In the genomic region with DNA sequence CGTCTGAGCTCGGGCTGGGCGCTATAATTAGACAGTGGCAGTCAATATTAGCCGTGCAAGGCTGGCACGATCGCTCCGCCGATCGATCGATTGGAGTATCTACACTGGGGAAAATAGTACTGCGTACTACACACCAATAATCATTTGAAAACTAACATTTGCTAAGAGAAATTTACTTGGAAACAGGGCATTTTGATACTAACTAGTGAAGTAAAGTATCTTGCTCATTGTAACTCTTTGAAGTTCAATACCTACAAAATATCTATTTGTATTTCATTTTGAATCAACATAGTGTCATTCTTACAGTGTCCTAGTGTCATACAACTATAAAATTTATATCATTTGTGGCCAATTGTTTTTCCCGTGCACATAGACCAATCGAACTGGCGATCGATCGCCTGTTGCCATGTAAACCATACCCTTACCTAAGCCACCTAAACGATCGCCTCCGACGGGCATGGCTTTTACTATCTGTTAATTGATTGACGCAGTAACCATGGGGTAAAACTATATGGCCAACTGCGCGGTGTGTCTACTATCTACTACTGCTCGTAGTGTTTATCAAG, we compare ENCODE assay signal across 1 fruit fly cellular context.
TF ChIP-seq lines count a peak whose summit lies in the region.

No protein-coding gene starts in this region.

TF ChIP-seq in whole organism, embryonic, 481 proteins besides CTCF, POLR2A, EP300 and RAD21 (continued from another document and continues in another):
- TF ChIP-seq CG10321 (GFP tag; IDR thresholded peaks at IDR 0.05; lab: Robert Waterston, UW) (no peak), hkb (optimal IDR thresholded peaks at IDR 0.05; lab: Kevin White, UChicago) (no peak), hkb (GFP tag; IDR thresholded peaks at IDR 0.05; lab: Robert Waterston, UW) (peak; percentile 82), Mad (GFP tag; optimal IDR thresholded peaks at IDR 0.05; lab: Kevin White, UChicago) (peak; percentile 58), nerfin-1 (tag; optimal IDR thresholded peaks at IDR 0.05; lab: Kevin White, UChicago) (peak; percentile 36), CG32767 (GFP tag; IDR thresholded peaks at IDR 0.05; lab: Robert Waterston, UW) (peak; percentile 71; the same call in 1 of the 2 replicates), CG10267 (tag; optimal IDR thresholded peaks at IDR 0.05; lab: Kevin White, UChicago) (peak; percentile 75), ara (GFP tag; IDR thresholded peaks at IDR 0.05; lab: Robert Waterston, UW) (no peak; the same call in 1 of the 2 replicates), z (GFP tag; IDR thresholded peaks at IDR 0.05; lab: Robert Waterston, UW) (no peak), Myb (GFP tag; optimal IDR thresholded peaks at IDR 0.05; lab: Kevin White, UChicago) (peak; percentile 72), Bteb2 (GFP tag; optimal IDR thresholded peaks at IDR 0.05; lab: Kevin White, UChicago) (peak; percentile 78), otp (GFP tag; IDR thresholded peaks at IDR 0.05; lab: Robert Waterston, UW) (peak; percentile 76; the same call in 2 of the 3 replicates), Sry-δ (GFP tag; optimal IDR thresholded peaks at IDR 0.05; lab: Kevin White, UChicago) (peak; percentile 46), Bgb (GFP tag; IDR thresholded peaks at IDR 0.05; lab: Robert Waterston, UW; ENCODE audit: partially characterized antibody) (no peak), CG15011 (GFP tag; optimal IDR thresholded peaks at IDR 0.05; lab: Kevin White, UChicago) (peak; percentile 68), CG8290 (GFP tag; optimal IDR thresholded peaks at IDR 0.05; lab: Kevin White, UChicago) (peak; percentile 26), CG8290 (tag; optimal IDR thresholded peaks at IDR 0.05; lab: Kevin White, UChicago) (peak in 1 of 2 experiments; percentile 80), Hr3 (GFP tag; optimal IDR thresholded peaks at IDR 0.05; lab: Kevin White, UChicago) (peak; percentile 82), jing (GFP tag; optimal IDR thresholded peaks at IDR 0.05; lab: Kevin White, UChicago) (peak; percentile 73), ro (GFP tag; IDR thresholded peaks at IDR 0.05; lab: Robert Waterston, UW) (peak; percentile 50; the same call in 1 of the 2 replicates), CG31224 (GFP tag; IDR thresholded peaks at IDR 0.05; lab: Robert Waterston, UW) (peak; percentile 67), Adf1 (GFP tag; IDR thresholded peaks at IDR 0.05; lab: Robert Waterston, UW) (peak; percentile 56; the same call in 1 of the 2 replicates), jigr1 (GFP tag; IDR thresholded peaks at IDR 0.05; lab: Robert Waterston, UW) (peak; percentile 74; the same call in 1 of the 3 replicates), ATbp (GFP tag; optimal IDR thresholded peaks at IDR 0.05; lab: Kevin White, UChicago) (peak; percentile 53), wek (GFP tag; optimal IDR thresholded peaks at IDR 0.05; lab: Kevin White, UChicago) (no peak), yki (optimal IDR thresholded peaks at IDR 0.05; lab: Kevin White, UChicago) (no peak), CG2202 (tag; optimal IDR thresholded peaks at IDR 0.05; lab: Kevin White, UChicago) (peak; percentile 37), disco-r (GFP tag; optimal IDR thresholded peaks at IDR 0.05; lab: Kevin White, UChicago) (peak; percentile 29), insv (GFP tag; optimal IDR thresholded peaks at IDR 0.05; lab: Kevin White, UChicago) (no peak), Dll (GFP tag; IDR thresholded peaks at IDR 0.05; lab: Robert Waterston, UW; ENCODE audit: partially characterized antibody) (no peak), Gug (GFP tag; IDR thresholded peaks at IDR 0.05; lab: Robert Waterston, UW) (peak; percentile 64; the same call in 2 of the 4 replicates), oc (tag; optimal IDR thresholded peaks at IDR 0.05; lab: Kevin White, UChicago) (no peak), CG18619 (GFP tag; optimal IDR thresholded peaks at IDR 0.05; lab: Kevin White, UChicago) (peak; percentile 80), zfh2 (GFP tag; optimal IDR thresholded peaks at IDR 0.05; lab: Kevin White, UChicago) (peak; percentile 70), Awh (GFP tag; IDR thresholded peaks at IDR 0.05; lab: Robert Waterston, UW) (no peak; the same call in 1 of the 2 replicates), CG17612 (GFP tag; IDR thresholded peaks at IDR 0.05; lab: Robert Waterston, UW) (no peak; the same call in 1 of the 2 replicates), br (optimal IDR thresholded peaks at IDR 0.05; lab: Kevin White, UChicago) (no peak), vnd (GFP tag; IDR thresholded peaks at IDR 0.05; lab: Robert Waterston, UW; ENCODE audit: partially characterized antibody) (no peak), CG6683 (GFP tag; optimal IDR thresholded peaks at IDR 0.05; lab: Kevin White, UChicago) (peak; percentile 55), Poxn (GFP tag; IDR thresholded peaks at IDR 0.05; lab: Robert Waterston, UW) (0 out of 2 replicates have a peak, but pooled peaks have one; percentile 39), gsb (GFP tag; IDR thresholded peaks at IDR 0.05; lab: Robert Waterston, UW) (peak; percentile 48; the same call in 1 of the 2 replicates), CG6254 (GFP tag; optimal IDR thresholded peaks at IDR 0.05; lab: Kevin White, UChicago) (peak; percentile 58), CG12219 (GFP tag; optimal IDR thresholded peaks at IDR 0.05; lab: Kevin White, UChicago) (peak; percentile 78), aop (GFP tag; IDR thresholded peaks at IDR 0.05; lab: Robert Waterston, UW) (no peak), unc-4 (GFP tag; IDR thresholded peaks at IDR 0.05; lab: Robert Waterston, UW; ENCODE audit: partially characterized antibody) (no peak), MBD-R2 (GFP tag; IDR thresholded peaks at IDR 0.05; lab: Robert Waterston, UW) (peak; percentile 55), CG4404 (GFP tag; IDR thresholded peaks at IDR 0.05; lab: Robert Waterston, UW) (peak; percentile 25; the same call in 1 of the 2 replicates), CG7372 (GFP tag; IDR thresholded peaks at IDR 0.05; lab: Robert Waterston, UW) (peak; percentile 52), trh (GFP tag; optimal IDR thresholded peaks at IDR 0.05; lab: Kevin White, UChicago) (peak; percentile 7), ci (GFP tag; IDR thresholded peaks at IDR 0.05; lab: Robert Waterston, UW) (peak; percentile 58), CG30431 (GFP tag; optimal IDR thresholded peaks at IDR 0.05; lab: Kevin White, UChicago) (peak; percentile 50), NC2β (GFP tag; optimal IDR thresholded peaks at IDR 0.05; lab: Kevin White, UChicago) (peak; percentile 58), CG1832 (GFP tag; optimal IDR thresholded peaks at IDR 0.05; lab: Kevin White, UChicago) (no peak), CG1603 (tag; optimal IDR thresholded peaks at IDR 0.05; lab: Kevin White, UChicago) (peak; percentile 83), CG6175 (GFP tag; IDR thresholded peaks at IDR 0.05; lab: Robert Waterston, UW) (no peak), dimm (GFP tag; IDR thresholded peaks at IDR 0.05; lab: Robert Waterston, UW) (peak; percentile 37; the same call in 1 of the 2 replicates), CG18476 (GFP tag; optimal IDR thresholded peaks at IDR 0.05; lab: Kevin White, UChicago) (peak; percentile 70), CG9727 (GFP tag; optimal IDR thresholded peaks at IDR 0.05; lab: Kevin White, UChicago) (peak; percentile 93), B-H2 (GFP tag; optimal IDR thresholded peaks at IDR 0.05; lab: Kevin White, UChicago) (no peak), CG14965 (GFP tag; optimal IDR thresholded peaks at IDR 0.05; lab: Kevin White, UChicago; ENCODE audit: borderline replicate concordance) (peak; percentile 34), CG1792 (GFP tag; optimal IDR thresholded peaks at IDR 0.05; lab: Kevin White, UChicago) (peak; percentile 59), Nf-YB (GFP tag; optimal IDR thresholded peaks at IDR 0.05; lab: Kevin White, UChicago) (peak; percentile 64), row (GFP tag; IDR thresholded peaks at IDR 0.05; lab: Robert Waterston, UW) (peak; percentile 95), Eip74EF (GFP tag; optimal IDR thresholded peaks at IDR 0.05; lab: Kevin White, UChicago) (peak in 1 of 2 experiments; percentile 62), CG10147 (GFP tag; optimal IDR thresholded peaks at IDR 0.05; lab: Kevin White, UChicago) (peak; percentile 62), CG4617 (GFP tag; optimal IDR thresholded peaks at IDR 0.05; lab: Kevin White, UChicago; ENCODE audit: borderline replicate concordance) (no peak), Optix (GFP tag; IDR thresholded peaks at IDR 0.05; lab: Robert Waterston, UW) (peak; percentile 49; the same call in 1 of the 3 replicates), ase (GFP tag; IDR thresholded peaks at IDR 0.05; lab: Robert Waterston, UW) (no peak), danr (GFP tag; IDR thresholded peaks at IDR 0.05; lab: Robert Waterston, UW) (peak; percentile 61), lmd (GFP tag; IDR thresholded peaks at IDR 0.05; lab: Robert Waterston, UW) (peak; percentile 82), CG8924 (tag; optimal IDR thresholded peaks at IDR 0.05; lab: Kevin White, UChicago) (peak; percentile 87), chm (GFP tag; IDR thresholded peaks at IDR 0.05; lab: Robert Waterston, UW) (no peak; the same call in 1 of the 2 replicates), dmrt99B (tag; optimal IDR thresholded peaks at IDR 0.05; lab: Kevin White, UChicago) (peak; percentile 88), phol (tag; optimal IDR thresholded peaks at IDR 0.05; lab: Kevin White, UChicago) (peak; percentile 77), lbe (GFP tag; optimal IDR thresholded peaks at IDR 0.05; lab: Kevin White, UChicago) (no peak), Spps (tag; optimal IDR thresholded peaks at IDR 0.05; lab: Kevin White, UChicago) (peak; percentile 12), Ets97D (GFP tag; optimal IDR thresholded peaks at IDR 0.05; lab: Kevin White, UChicago) (peak; percentile 49), CG7745 (tag; optimal IDR thresholded peaks at IDR 0.05; lab: Kevin White, UChicago) (no peak), nerfin-2 (GFP tag; IDR thresholded peaks at IDR 0.05; lab: Robert Waterston, UW; ENCODE audit: partially characterized antibody) (no peak), bigmax (GFP tag; optimal IDR thresholded peaks at IDR 0.05; lab: Kevin White, UChicago) (no peak), bbx (GFP tag; IDR thresholded peaks at IDR 0.05; lab: Robert Waterston, UW; ENCODE audit: partially characterized antibody) (no peak), CG3407 (GFP tag; optimal IDR thresholded peaks at IDR 0.05; lab: Kevin White, UChicago) (peak; percentile 34), luna (GFP tag; optimal IDR thresholded peaks at IDR 0.05; lab: Kevin White, UChicago) (peak; percentile 51), CG10979 (tag; optimal IDR thresholded peaks at IDR 0.05; lab: Kevin White, UChicago) (peak; percentile 72), tll (GFP tag; optimal IDR thresholded peaks at IDR 0.05; lab: Kevin White, UChicago) (no peak), BtbVII (GFP tag; optimal IDR thresholded peaks at IDR 0.05; lab: Kevin White, UChicago) (peak; percentile 86), lilli (GFP tag; optimal IDR thresholded peaks at IDR 0.05; lab: Kevin White, UChicago) (peak; percentile 92), CG16863 (GFP tag; optimal IDR thresholded peaks at IDR 0.05; lab: Kevin White, UChicago) (peak; percentile 74), jumu (GFP tag; optimal IDR thresholded peaks at IDR 0.05; lab: Kevin White, UChicago) (peak; percentile 74), TFAM (GFP tag; optimal IDR thresholded peaks at IDR 0.05; lab: Kevin White, UChicago) (no peak), CG18599 (GFP tag; optimal IDR thresholded peaks at IDR 0.05; lab: Kevin White, UChicago) (peak; percentile 90), CG34376 (GFP tag; optimal IDR thresholded peaks at IDR 0.05; lab: Kevin White, UChicago) (no peak), CG13624 (GFP tag; optimal IDR thresholded peaks at IDR 0.05; lab: Kevin White, UChicago) (peak; percentile 84), CG3838 (GFP tag; optimal IDR thresholded peaks at IDR 0.05; lab: Kevin White, UChicago) (peak; percentile 45), CG14014 (GFP tag; IDR thresholded peaks at IDR 0.05; lab: Robert Waterston, UW) (peak; percentile 67), CG5953 (GFP tag; IDR thresholded peaks at IDR 0.05; lab: Robert Waterston, UW) (peak; percentile 55; the same call in 1 of the 2 replicates), CG7556 (GFP tag; optimal IDR thresholded peaks at IDR 0.05; lab: Kevin White, UChicago) (peak; percentile 88), maf-S (GFP tag; optimal IDR thresholded peaks at IDR 0.05; lab: Kevin White, UChicago) (peak; percentile 70), CG14710 (tag; optimal IDR thresholded peaks at IDR 0.05; lab: Kevin White, UChicago) (peak; percentile 57), tup (GFP tag; optimal IDR thresholded peaks at IDR 0.05; lab: Kevin White, UChicago) (no peak), D (optimal IDR thresholded peaks at IDR 0.05; lab: Kevin White, UChicago) (no peak), D (GFP tag; optimal IDR thresholded peaks at IDR 0.05; lab: Kevin White, UChicago) (peak; percentile 43), HLHmδ (GFP tag; optimal IDR thresholded peaks at IDR 0.05; lab: Kevin White, UChicago) (no peak), bsh (GFP tag; optimal IDR thresholded peaks at IDR 0.05; lab: Kevin White, UChicago) (peak; percentile 32 to 82), az2 (GFP tag; optimal IDR thresholded peaks at IDR 0.05; lab: Kevin White, UChicago) (peak; percentile 81), org-1 (GFP tag; optimal IDR thresholded peaks at IDR 0.05; lab: Kevin White, UChicago) (peak; percentile 80), CG5245 (GFP tag; optimal IDR thresholded peaks at IDR 0.05; lab: Kevin White, UChicago) (peak; percentile 50), btn (GFP tag; optimal IDR thresholded peaks at IDR 0.05; lab: Kevin White, UChicago) (peak; percentile 49), dan (GFP tag; IDR thresholded peaks at IDR 0.05; lab: Robert Waterston, UW) (no peak), CG17361 (GFP tag; IDR thresholded peaks at IDR 0.05; lab: Robert Waterston, UW) (peak; percentile 84), crc (GFP tag; optimal IDR thresholded peaks at IDR 0.05; lab: Kevin White, UChicago) (peak; percentile 73), ind (GFP tag; optimal IDR thresholded peaks at IDR 0.05; lab: Kevin White, UChicago) (peak; percentile 79), CG12071 (GFP tag; optimal IDR thresholded peaks at IDR 0.05; lab: Kevin White, UChicago) (peak; percentile 31), slbo (GFP tag; IDR thresholded peaks at IDR 0.05; lab: Robert Waterston, UW) (peak; percentile 82), p53 (GFP tag; optimal IDR thresholded peaks at IDR 0.05; lab: Kevin White, UChicago) (peak; percentile 61), CG11695 (GFP tag; IDR thresholded peaks at IDR 0.05; lab: Robert Waterston, UW) (peak; percentile 74), NfI (GFP tag; optimal IDR thresholded peaks at IDR 0.05; lab: Kevin White, UChicago) (peak; percentile 64), CG12299 (tag; optimal IDR thresholded peaks at IDR 0.05; lab: Kevin White, UChicago) (peak; percentile 25), Sox102F (GFP tag; optimal IDR thresholded peaks at IDR 0.05; lab: Kevin White, UChicago) (peak; percentile 88), CG17802 (tag; optimal IDR thresholded peaks at IDR 0.05; lab: Kevin White, UChicago) (peak; percentile 23), CG15073 (GFP tag; optimal IDR thresholded peaks at IDR 0.05; lab: Kevin White, UChicago) (peak; percentile 34), vfl (GFP tag; optimal IDR thresholded peaks at IDR 0.05; lab: Kevin White, UChicago) (peak; percentile 60)
